Fruit fly (Drosophila melanogaster) whole organism, embryonic: ENCODE measurements around the gene CG10301.

Source experiments
- B-H1 ChIP-seq: fragments of 200-800 bp; sonication (Bioruptor generic); IDR thresholded peaks from 3 replicates; pipeline ENCODE4 v1.3.6; 2022; ENCODE audit warnings: missing biosample characterization, missing genetic modification characterization
- BtbVII ChIP-seq: fragments of 200-800 bp; sonication (Bioruptor generic); optimal IDR thresholded peaks from 3 replicates; lab custom pipeline; 2017; ENCODE audit warnings: missing biosample characterization, mild to moderate bottlenecking, missing genetic modification characterization
- C15 ChIP-seq: fragments of 200-800 bp; sonication (Bioruptor generic); IDR thresholded peaks from 3 replicates; pipeline ENCODE4 v1.3.6; 2022; ENCODE audit warnings: missing biosample characterization, missing genetic modification characterization
- CG10565 ChIP-seq: fragments of 200-800 bp; sonication (Bioruptor generic); optimal IDR thresholded peaks from 3 replicates; lab custom pipeline; 2016; ENCODE audit warnings: missing biosample characterization, mild to moderate bottlenecking, missing genetic modification characterization
- CG1529 ChIP-seq: fragments of 200-800 bp; sonication (Bioruptor generic); optimal IDR thresholded peaks from 3 replicates; lab custom pipeline; 2018; ENCODE audit warnings: missing biosample characterization, missing genetic modification characterization
- CG2202 ChIP-seq: fragments of 200-800 bp; sonication (Bioruptor generic); optimal IDR thresholded peaks from 2 replicates; lab custom pipeline; 2018; ENCODE audit warnings: missing biosample characterization, mild to moderate bottlenecking, missing genetic modification characterization
- CG30403 ChIP-seq: fragments of 200-800 bp; sonication (Bioruptor generic); optimal IDR thresholded peaks from 3 replicates; lab custom pipeline; 2016; ENCODE audit warnings: missing biosample characterization, missing genetic modification characterization
- CG33557 ChIP-seq: fragments of 200-800 bp; sonication (Bioruptor generic); optimal IDR thresholded peaks from 2 replicates; lab custom pipeline; 2019; ENCODE audit warnings: missing biosample characterization, mild to moderate bottlenecking, missing genetic modification characterization, moderate library complexity
- CG34376 ChIP-seq: fragments of 200-800 bp; sonication (Bioruptor generic); optimal IDR thresholded peaks from 2 replicates; lab custom pipeline; 2018; ENCODE audit warnings: missing biosample characterization, mild to moderate bottlenecking, missing genetic modification characterization
- CG4328 ChIP-seq: fragments of 200-800 bp; sonication (Bioruptor generic); optimal IDR thresholded peaks from 3 replicates; lab custom pipeline; 2017; ENCODE audit warnings: missing biosample characterization, missing genetic modification reagents, missing genetic modification characterization
- CG4617 ChIP-seq: fragments of 200-800 bp; sonication (Bioruptor generic); optimal IDR thresholded peaks from 3 replicates; lab custom pipeline; 2016; ENCODE audit warnings: missing biosample characterization, missing genetic modification characterization, borderline replicate concordance
- CG7786 ChIP-seq: fragments of 200-800 bp; sonication (Bioruptor generic); optimal IDR thresholded peaks from 2 replicates; lab custom pipeline; 2016; ENCODE audit warnings: missing biosample characterization, missing genetic modification characterization
- CG7928 ChIP-seq: fragments of 200-800 bp; sonication (Bioruptor generic); optimal IDR thresholded peaks from 2 replicates; lab custom pipeline; 2017; ENCODE audit warnings: missing biosample characterization, mild to moderate bottlenecking, missing genetic modification characterization
- CG9215 ChIP-seq: fragments of 200-800 bp; sonication (Bioruptor generic); IDR thresholded peaks from 2 replicates; pipeline ENCODE4 v1.3.6; 2022; ENCODE audit warnings: missing biosample characterization, missing genetic modification characterization
- Dbx ChIP-seq: fragments of 200-800 bp; sonication (Bioruptor generic); IDR thresholded peaks from 3 replicates; pipeline ENCODE4 v1.3.6; 2022; ENCODE audit warnings: missing biosample characterization, missing genetic modification characterization
- Deaf1 ChIP-seq: fragments of 200-800 bp; optimal IDR thresholded peaks from 3 replicates; lab custom pipeline; 2019; ENCODE audit warnings: missing biosample characterization, mild to moderate bottlenecking, missing genetic modification characterization, moderate library complexity
- Doc2 ChIP-seq: fragments of 200-800 bp; sonication (Bioruptor generic); IDR thresholded peaks from 2 replicates; pipeline ENCODE4 v1.3.6; 2022; ENCODE audit warnings: missing biosample characterization, missing genetic modification characterization
- Doc3 ChIP-seq: fragments of 200-800 bp; sonication (Bioruptor generic); IDR thresholded peaks from 3 replicates; pipeline ENCODE4 v1.3.6; 2022; ENCODE audit warnings: missing biosample characterization, missing genetic modification characterization; ENCODE audit not compliant: partially characterized antibody
- Ets65A ChIP-seq: fragments of 200-800 bp; sonication (Bioruptor generic); peaks from one replicate; lab custom pipeline; 2016; ENCODE audit warnings: missing biosample characterization, missing genetic modification characterization
- Fer3 ChIP-seq: fragments of 200-800 bp; sonication (Bioruptor generic); optimal IDR thresholded peaks from 2 replicates; lab custom pipeline; 2018; ENCODE audit warnings: missing biosample characterization, mild to moderate bottlenecking, missing genetic modification characterization, moderate library complexity
- Hmx ChIP-seq: fragments of 200-800 bp; sonication (Bioruptor generic); optimal IDR thresholded peaks from 2 replicates; lab custom pipeline; 2016; ENCODE audit warnings: missing biosample characterization, missing genetic modification characterization
- Hr51 ChIP-seq, 2 experiments: fragments of 200-800 bp; sonication (Bioruptor generic); optimal IDR thresholded peaks; 2 replicates in 1 of 2; 3 replicates in 1 of 2; lab custom pipeline; 2016 to 2018; ENCODE audit warnings: missing biosample characterization in 2 of 2, missing genetic modification characterization in 2 of 2, mild to moderate bottlenecking in 1 of 2, moderate library complexity in 1 of 2
- Nf-YB ChIP-seq: fragments of 200-800 bp; sonication (Bioruptor generic); optimal IDR thresholded peaks from 3 replicates; lab custom pipeline; 2019; ENCODE audit warnings: missing biosample characterization, mild to moderate bottlenecking, missing genetic modification characterization, moderate library complexity
- Nf-YC ChIP-seq: fragments of 200-800 bp; optimal IDR thresholded peaks from 3 replicates; lab custom pipeline; 2019; ENCODE audit warnings: missing biosample characterization, mild to moderate bottlenecking, missing genetic modification characterization, moderate library complexity
- PHDP ChIP-seq: fragments of 200-800 bp; sonication (Bioruptor generic); optimal IDR thresholded peaks from 3 replicates; lab custom pipeline; 2018; ENCODE audit warnings: missing biosample characterization, mild to moderate bottlenecking, missing genetic modification characterization, moderate library complexity
- Sox100B ChIP-seq: fragments of 200-800 bp; sonication (Bioruptor generic); optimal IDR thresholded peaks from 3 replicates; lab custom pipeline; 2018; ENCODE audit warnings: missing biosample characterization, mild to moderate bottlenecking, missing genetic modification characterization
- Stat92E ChIP-seq, 3 experiments: fragments of >200 bp in 2 of 3; fragments of 200-800 bp in 1 of 3; sonication (Bioruptor generic) in 1 of 3; optimal IDR thresholded peaks; 2 replicates each; lab custom pipeline; 2017 to 2019; ENCODE audit warnings: missing biosample characterization in 3 of 3, missing genetic modification characterization in 3 of 3, mild to moderate bottlenecking in 1 of 3, moderate library complexity in 1 of 3
- abd-A ChIP-seq: fragments of 200-800 bp; sonication (Bioruptor generic); optimal IDR thresholded peaks from 3 replicates; lab custom pipeline; 2019; ENCODE audit warnings: missing biosample characterization, mild to moderate bottlenecking, missing genetic modification characterization, moderate library complexity
- bowl ChIP-seq: fragments of 200-800 bp; sonication (Bioruptor generic); IDR thresholded peaks from 2 replicates; pipeline ENCODE4 v1.3.6; 2022; ENCODE audit warnings: missing biosample characterization, missing genetic modification characterization
- cg ChIP-seq: fragments of 200-800 bp; sonication (Bioruptor generic); optimal IDR thresholded peaks from 3 replicates; lab custom pipeline; 2019; ENCODE audit warnings: missing biosample characterization, mild to moderate bottlenecking, missing genetic modification characterization, moderate library complexity
- chinmo ChIP-seq: fragments of 200-800 bp; sonication (Bioruptor generic); IDR thresholded peaks from 4 replicates; pipeline ENCODE4 v1.3.6; 2022; ENCODE audit warnings: missing biosample characterization, missing genetic modification characterization; ENCODE audit not compliant: partially characterized antibody
- klu ChIP-seq: fragments of 200-800 bp; sonication (Bioruptor generic); IDR thresholded peaks from 2 replicates; pipeline ENCODE4 v1.3.6; 2022; ENCODE audit warnings: missing biosample characterization, missing genetic modification characterization
- mirr ChIP-seq: fragments of 200-800 bp; sonication (Bioruptor generic); optimal IDR thresholded peaks from 3 replicates; lab custom pipeline; 2018; ENCODE audit warnings: missing biosample characterization, mild to moderate bottlenecking, missing genetic modification characterization
- sd ChIP-seq: fragments of 200-800 bp; sonication (Bioruptor generic); optimal IDR thresholded peaks from 3 replicates; lab custom pipeline; 2018; ENCODE audit warnings: missing biosample characterization, mild to moderate bottlenecking, missing genetic modification characterization, moderate library complexity
- seq ChIP-seq: fragments of 200-800 bp; sonication (Bioruptor generic); IDR thresholded peaks from 2 replicates; pipeline ENCODE4 v1.3.6; 2022; ENCODE audit warnings: missing biosample characterization, missing genetic modification characterization
- stc ChIP-seq: fragments of 200-800 bp; sonication (Bioruptor generic); IDR thresholded peaks from 2 replicates; pipeline ENCODE4 v1.3.6; 2022; ENCODE audit warnings: missing biosample characterization, missing genetic modification characterization
- sug ChIP-seq: fragments of 200-800 bp; optimal IDR thresholded peaks from 2 replicates; lab custom pipeline; 2019; ENCODE audit warnings: missing biosample characterization, mild to moderate bottlenecking, missing genetic modification characterization, moderate library complexity
- tgo ChIP-seq: fragments of 200-800 bp; sonication (Bioruptor generic); IDR thresholded peaks from 3 replicates; pipeline ENCODE4 v1.3.6; 2022; ENCODE audit warnings: missing biosample characterization, missing genetic modification characterization
- usp ChIP-seq: fragments of >200 bp; optimal IDR thresholded peaks from 2 replicates; lab custom pipeline; 2017; ENCODE audit warnings: missing biosample characterization, missing genetic modification characterization
- z ChIP-seq: fragments of 200-800 bp; sonication (Bioruptor generic); IDR thresholded peaks from 3 replicates; pipeline ENCODE4 v1.3.6; 2022; ENCODE audit warnings: missing biosample characterization, missing genetic modification characterization
- zfh1 ChIP-seq: fragments of 200-800 bp; sonication (Bioruptor generic); IDR thresholded peaks from 3 replicates; pipeline ENCODE4 v1.3.6; 2022; ENCODE audit warnings: missing biosample characterization, missing genetic modification characterization

Gene CG10301

dm6 chr3R:23714852-23715251, 4.9 kb downstream of the CG10301 start (continued):
- TF ChIP-seq Hmx (no peak), tgo (GFP tag; lab: Robert Waterston, UW) (no peak), CG1529 (no peak), sd (peak; percentile 37), Doc3 (no peak), Fer3 (tag; lab: Kevin White, UChicago) (no peak), Dbx (GFP tag; lab: Robert Waterston, UW) (no peak), Hr51 (GFP tag; optimal IDR thresholded peaks at IDR 0.05; lab: Kevin White, UChicago) (no peak), sug (tag; lab: Kevin White, UChicago) (peak; percentile 45), B-H1 (GFP tag; lab: Robert Waterston, UW) (no peak), BtbVII (GFP tag; lab: Kevin White, UChicago) (no peak), CG30403 (GFP tag; lab: Kevin White, UChicago) (no peak), CG4617 (no peak), usp (no peak), bowl (no peak), mirr (GFP tag; lab: Kevin White, UChicago) (peak; percentile 46), seq (GFP tag; lab: Robert Waterston, UW) (no peak)

DNA sequence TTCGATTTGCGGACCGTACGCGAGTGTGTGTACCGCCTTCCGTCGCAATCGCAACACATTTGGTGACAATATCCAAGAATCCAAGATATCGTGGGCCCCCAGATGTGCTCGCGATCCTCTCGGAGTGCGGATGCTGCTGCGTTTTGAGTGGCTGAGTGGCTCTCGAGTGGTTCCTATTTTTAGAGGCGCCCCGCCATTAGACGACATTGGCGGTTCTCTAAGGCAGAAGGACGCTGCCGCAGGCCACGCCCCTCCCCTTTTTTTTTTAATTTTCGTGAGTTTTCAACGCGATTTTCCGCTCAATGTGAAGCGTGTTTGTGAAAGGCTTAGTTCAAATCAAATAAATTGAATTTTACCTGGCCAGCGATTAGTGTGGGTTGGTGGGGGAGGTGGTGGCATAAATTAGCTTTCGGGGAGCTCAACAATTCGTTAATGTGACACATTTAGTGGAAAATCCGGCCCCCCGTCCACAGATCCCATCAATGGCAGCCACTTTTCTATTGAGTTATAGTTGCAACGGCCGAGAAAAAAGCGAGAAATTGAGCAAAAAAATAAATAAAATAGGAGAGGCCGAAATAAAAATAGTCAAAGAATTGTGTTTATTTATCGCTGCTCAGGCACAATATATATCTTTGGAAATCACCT, 8.5 kb downstream of the CG10301 start, which contains the start of gene nau:
Gene nau, minus strand, starts transcription at position 61 of the 645 bp plus-strand sequence.
- TF ChIP-seq z (peak; percentile 92), Nf-YC (tag; lab: Kevin White, UChicago) (peak; percentile 59), Nf-YB (peak; percentile 80), abd-A (peak; percentile 1), sd (peak; percentile 65), CG7786 (GFP tag; lab: Kevin White, UChicago) (no peak), CG34376 (GFP tag; lab: Kevin White, UChicago) (no peak), chinmo (0 out of 4 replicates have a peak, but pooled peaks have one; percentile 15), CG4328 (GFP tag; lab: Kevin White, UChicago) (peak; percentile 50), klu (GFP tag; lab: Robert Waterston, UW) (no peak), C15 (no peak), Ets65A (GFP tag; lab: Kevin White, UChicago) (peak; percentile 92)

DNA sequence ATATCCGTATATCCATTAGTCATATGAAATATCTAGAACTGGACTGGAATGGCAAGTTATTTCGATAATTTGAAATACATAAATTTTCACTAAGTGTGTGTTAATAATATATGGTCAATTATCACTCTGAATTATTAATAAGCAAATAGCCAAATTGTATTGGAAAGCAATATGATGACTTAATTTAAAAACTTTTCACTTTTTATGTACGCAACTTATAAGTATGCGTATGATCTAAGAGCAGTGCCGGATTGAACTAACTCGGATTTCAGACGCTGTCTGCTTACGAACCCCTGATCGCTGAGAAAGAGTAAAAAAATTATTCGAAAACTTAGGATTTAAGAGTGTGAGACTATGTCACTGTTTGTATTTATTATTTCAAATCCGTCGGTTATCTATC, 11.6 kb downstream of the CG10301 start, which contains the start of gene CG10232:
Gene CG10232, minus strand, starts transcription at position 101 of the 400 bp plus-strand sequence.
- TF ChIP-seq CG9215 (GFP tag; lab: Robert Waterston, UW): no peak
- no peak for TF ChIP-seq CG33557 (GFP tag; lab: Kevin White, UChicago)
- no peak for TF ChIP-seq cg (GFP tag; lab: Kevin White, UChicago)
- no peak for TF ChIP-seq stc (GFP tag; lab: Robert Waterston, UW)
- no peak for TF ChIP-seq Sox100B (GFP tag; lab: Kevin White, UChicago)
- TF ChIP-seq zfh1 (GFP tag; lab: Robert Waterston, UW): no peak
- TF ChIP-seq Deaf1 (tag; lab: Kevin White, UChicago): no peak
- no peak for TF ChIP-seq CG10565 (GFP tag; lab: Kevin White, UChicago)
- TF ChIP-seq CG7928 (GFP tag; lab: Kevin White, UChicago): no peak
- no peak for TF ChIP-seq Stat92E (GFP tag; optimal IDR thresholded peaks at IDR 0.05; lab: Kevin White, UChicago)
- no peak for TF ChIP-seq PHDP (tag; lab: Kevin White, UChicago)
- TF ChIP-seq Doc2: no peak
- TF ChIP-seq CG2202 (tag; lab: Kevin White, UChicago): no peak
